Worm (Caenorhabditis elegans): ENCODE results near the gene C32H11.4.

C32H11.4 gene

ce11 chrIV:12909871-12910270 is 11.2 kb upstream of the C32H11.4 start, which contains the start of gene K08D8.4:
TSS of gene K08D8.4 (minus strand) at chrIV:12909998.
- TF ChIP-seq lin-39 (tag; optimal IDR thresholded peaks at IDR 0.05) (no peak), nhr-28 (tag; optimal IDR thresholded peaks at IDR 0.05) (peak; percentile 32), ceh-62 (tag; optimal IDR thresholded peaks at IDR 0.05) (no peak), Y48G9A.11 (GFP tag; IDR thresholded peaks at IDR 0.05) (no peak), hmg-1.1 (GFP tag; IDR thresholded peaks at IDR 0.05) (no peak), nhr-25 (tag; optimal IDR thresholded peaks at IDR 0.05; ENCODE audit: borderline replicate concordance, insufficient read depth) (no peak), hif-1 (tag; optimal IDR thresholded peaks at IDR 0.05) (no peak), saeg-2 (GFP tag; IDR thresholded peaks at IDR 0.05) (no peak), daf-16 (GFP tag; optimal IDR thresholded peaks at IDR 0.05) (no peak), daf-16 (tag; optimal IDR thresholded peaks at IDR 0.05) (peak; percentile 16), hlh-11 (tag; optimal IDR thresholded peaks at IDR 0.05) (peak; percentile 22), dve-1 (tag; optimal IDR thresholded peaks at IDR 0.05; ENCODE audit: insufficient read depth) (peak; percentile 15), nhr-102 (tag; optimal IDR thresholded peaks at IDR 0.05) (no peak), dmd-6 (GFP tag; IDR thresholded peaks at IDR 0.05) (peak; percentile 78), pqm-1 (tag; optimal IDR thresholded peaks at IDR 0.05) (peak; percentile 70)

- TF ChIP-seq dpl-1 (GFP tag; optimal IDR thresholded peaks at IDR 0.05): no peak
- TF ChIP-seq ZK337.2 (GFP tag; IDR thresholded peaks at IDR 0.05): no peak
- TF ChIP-seq dmd-6 (GFP tag; IDR thresholded peaks at IDR 0.05): peak; percentile 70
- peak; percentile 44 for TF ChIP-seq pqm-1 (tag; optimal IDR thresholded peaks at IDR 0.05)
- no peak for TF ChIP-seq nhr-237 (tag; optimal IDR thresholded peaks at IDR 0.05)
- no peak for TF ChIP-seq ceh-82 (tag; optimal IDR thresholded peaks at IDR 0.05)
- TF ChIP-seq F49E8.2 (tag; optimal IDR thresholded peaks at IDR 0.05; ENCODE audit: borderline replicate concordance): no peak
- peak; percentile 49 for TF ChIP-seq nhr-28 (tag; optimal IDR thresholded peaks at IDR 0.05)
- TF ChIP-seq nhr-41 (GFP tag; IDR thresholded peaks at IDR 0.05): no peak
- no peak for TF ChIP-seq dmd-8 (GFP tag; IDR thresholded peaks at IDR 0.05)
- no peak for TF ChIP-seq gei-8 (GFP tag; optimal IDR thresholded peaks at IDR 0.05)
- TF ChIP-seq nhr-11 (tag; optimal IDR thresholded peaks at IDR 0.05): no peak
- TF ChIP-seq zip-11 (GFP tag; IDR thresholded peaks at IDR 0.05): no peak
- no peak for TF ChIP-seq nhr-42 (GFP tag; IDR thresholded peaks at IDR 0.05)
- TF ChIP-seq hlh-11 (tag; optimal IDR thresholded peaks at IDR 0.05): peak; percentile 7
- no peak for TF ChIP-seq nhr-76 (tag; optimal IDR thresholded peaks at IDR 0.05)
Measured at ce11 chrIV:12911990-12912389, 9.1 kb upstream of the C32H11.4 start, which contains the start of gene K08D8.5. TSS of gene K08D8.5 (minus strand) at chrIV:12912129.

DNA sequence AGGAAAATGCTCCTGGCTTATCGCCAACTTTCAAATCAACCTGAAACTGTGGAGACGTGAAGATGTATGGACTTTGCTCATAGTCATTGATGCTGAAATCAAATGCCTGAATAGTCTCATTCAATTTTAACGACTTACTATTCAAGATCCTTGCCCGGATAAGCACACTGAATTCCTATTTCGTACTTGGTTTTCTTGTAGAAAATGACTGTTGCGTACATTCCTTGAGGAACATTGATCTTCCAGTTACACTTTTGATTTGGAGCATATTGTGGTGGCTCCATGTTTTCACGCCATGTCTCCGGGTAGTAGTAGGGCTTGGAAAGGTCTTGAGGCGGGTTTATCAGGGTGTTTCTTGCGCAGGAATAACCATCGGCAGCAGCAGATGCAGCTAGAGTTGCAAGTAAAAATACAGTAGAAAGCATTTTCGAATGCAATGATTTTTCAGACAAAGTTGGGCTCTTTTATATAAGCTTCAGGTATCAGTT is 6.5 kb upstream of the C32H11.4 start, which contains the start of gene irg-6:
TSS of gene irg-6 (minus strand) at position 438 of the 488 bp plus-strand sequence.
- TF ChIP-seq nhr-111 (GFP tag; optimal IDR thresholded peaks at IDR 0.05) (no peak), unc-62 (GFP tag; optimal IDR thresholded peaks at IDR 0.05 in 1 of 2) (peak in 1 of 2 experiments; percentile 97), unc-62 (tag; optimal IDR thresholded peaks at IDR 0.05) (no peak)

ce11 chrIV:12915479-12915878 is 5.6 kb upstream of the C32H11.4 start, which contains the start of gene srz-15:
TSS of gene srz-15 (plus strand) at chrIV:12915779.
- TF ChIP-seq hlh-30 (tag; optimal IDR thresholded peaks at IDR 0.05; ENCODE audit: insufficient read depth) (no peak), mdl-1 (tag; optimal IDR thresholded peaks at IDR 0.05) (no peak), zfp-2 (tag; optimal IDR thresholded peaks at IDR 0.05) (no peak), snpc-1.2 (GFP tag; IDR thresholded peaks at IDR 0.05) (no peak), aly-2 (tag; optimal IDR thresholded peaks at IDR 0.05) (no peak), tag-97 (GFP tag; IDR thresholded peaks at IDR 0.05) (no peak), ZK337.2 (GFP tag; IDR thresholded peaks at IDR 0.05) (no peak), set-16 (GFP tag; IDR thresholded peaks at IDR 0.05) (no peak), mxl-3 (GFP tag; optimal IDR thresholded peaks at IDR 0.05) (no peak), spr-1 (tag; optimal IDR thresholded peaks at IDR 0.05) (no peak), Y48G9A.11 (GFP tag; IDR thresholded peaks at IDR 0.05) (no peak), ceh-62 (tag; optimal IDR thresholded peaks at IDR 0.05) (no peak)
